Fruit fly (Drosophila melanogaster): ENCODE data around the gene IntS11.

dm6 chr3R:29711434-29711833, 33.7 kb upstream of the IntS11 start:
- TF ChIP-seq Pif1B (GFP tag; optimal IDR thresholded peaks at IDR 0.05) (no peak), CG32121 (GFP tag; IDR thresholded peaks at IDR 0.05) (no peak), Ets98B (GFP tag; IDR thresholded peaks at IDR 0.05) (no peak), Snoo (tag; optimal IDR thresholded peaks at IDR 0.05) (no peak), CG15710 (tag; optimal IDR thresholded peaks at IDR 0.05) (no peak), D1 (tag; optimal IDR thresholded peaks at IDR 0.05) (no peak), CG17806 (tag; optimal IDR thresholded peaks at IDR 0.05) (no peak)
